Fruit fly (Drosophila melanogaster) whole organism: Measurements from ENCODE around the gene CG7557.

ENCODE experiments used
- CG8478 ChIP-seq: fragments of >200 bp; optimal IDR thresholded peaks from 2 replicates; lab custom pipeline; 2018; ENCODE audit warnings: inconsistent platforms
- Dll ChIP-seq: fragments of >200 bp; optimal IDR thresholded peaks from 2 replicates; lab custom pipeline; 2017
- pan ChIP-seq: fragments of >200 bp; optimal IDR thresholded peaks from 2 replicates; lab custom pipeline; 2017
- psq ChIP-seq: fragments of >200 bp; optimal IDR thresholded peaks from 2 replicates; lab custom pipeline; 2017
- usp ChIP-seq: fragments of >200 bp; optimal IDR thresholded peaks from 2 replicates; lab custom pipeline; 2017; ENCODE audit warnings: missing biosample characterization, missing genetic modification characterization, mixed read lengths

dm6 chr3L:11484483-11484882, 39.5 kb downstream of the CG7557 start:
- TF ChIP-seq psq (lab: Kevin White, UChicago) (no peak), usp (GFP tag; lab: Kevin White, UChicago) (no peak), pan (lab: Kevin White, UChicago) (no peak), CG8478 (no peak), Dll (no peak)
